Worm (Caenorhabditis elegans): ENCODE data around the gene F20A1.8.

DNA sequence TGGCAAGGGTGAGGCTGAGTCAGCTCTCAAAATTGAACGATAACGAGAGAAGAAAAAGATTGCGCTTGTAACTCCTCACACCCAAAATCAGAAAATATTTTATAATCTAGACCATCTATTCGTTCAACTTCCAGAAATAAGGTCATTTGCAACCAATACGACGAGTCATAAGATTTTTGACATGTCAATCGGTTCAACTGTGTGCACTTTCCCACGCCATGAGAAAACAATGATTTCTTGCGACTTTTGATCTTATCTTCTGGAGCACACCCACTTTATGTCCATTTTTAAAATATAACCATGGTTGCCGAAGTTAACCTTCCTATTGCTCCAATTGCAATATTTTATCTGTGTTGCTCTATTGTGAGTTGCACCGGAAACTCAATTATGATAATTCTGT, 30.4 kb downstream of the F20A1.8 start, which contains the start of gene srsx-32:
- TF ChIP-seq pha-4 (GFP tag; IDR thresholded peaks at IDR 0.05) = no peak
- no peak for TF ChIP-seq pha-4 (tag; optimal IDR thresholded peaks at IDR 0.05)
- no peak for TF ChIP-seq fos-1 (tag; optimal IDR thresholded peaks at IDR 0.05)
- TF ChIP-seq ama-1 (optimal IDR thresholded peaks at IDR 0.05) = no peak
- no peak for TF ChIP-seq F26F4.8 (GFP tag; conservative IDR thresholded peaks at IDR 0.05)
- no peak for TF ChIP-seq mdt-29 (GFP tag; IDR thresholded peaks at IDR 0.05)
- TF ChIP-seq ceh-82 (tag; optimal IDR thresholded peaks at IDR 0.05) = no peak
- no peak for TF ChIP-seq ztf-11 (tag; optimal IDR thresholded peaks at IDR 0.05)
- TF ChIP-seq skn-1 (tag; optimal IDR thresholded peaks at IDR 0.05) = no peak
